Worm (Caenorhabditis elegans) whole organism, mixed stage, embryonic: Measurements from ENCODE around the gene Y54G11A.1.

Experiments
- mep-1 ChIP-seq: fragments of 150-350 bp; optimal IDR thresholded peaks from 2 replicates; lab custom pipeline; 2017; ENCODE audit warnings: missing biosample characterization, missing genetic modification reagents, missing genetic modification characterization, inconsistent platforms
- ztf-11 ChIP-seq: fragments of 150-350 bp; optimal IDR thresholded peaks from 2 replicates; lab custom pipeline; 2014; ENCODE audit warnings: missing biosample characterization, missing genetic modification characterization

DNA sequence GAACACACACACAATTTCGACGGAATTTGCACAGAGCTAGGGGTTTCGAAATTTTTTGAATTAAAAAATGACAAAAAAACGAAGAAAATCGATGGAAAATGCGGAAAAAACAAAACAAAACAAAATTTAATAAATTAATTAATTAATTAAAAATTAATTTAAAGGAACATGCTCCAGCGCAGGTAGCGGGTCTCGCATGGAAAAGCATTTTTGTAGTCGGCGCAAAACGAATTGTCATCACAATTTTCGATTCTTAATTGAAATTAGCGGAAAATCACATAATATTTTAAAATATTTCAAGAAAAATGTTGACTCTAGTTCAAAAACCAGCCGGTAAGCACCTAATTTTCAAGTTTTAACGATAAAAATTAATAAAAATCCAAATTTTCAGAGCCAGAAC is 7.4 kb upstream of the Y54G11A.1 start, which contains the start of gene Y54G11A.3:
- TF ChIP-seq ztf-11 (tag; lab: Kevin White, UChicago) (no peak), mep-1 (no peak)
